Worm (Caenorhabditis elegans) whole organism, midembryonic: Measurements from ENCODE around the gene F43D2.7.

Experiments
- T22C8.4 ChIP-seq: fragments of 200-800 bp; sonication (Bioruptor generic); IDR thresholded peaks from 2 replicates; pipeline ENCODE4 v1.3.6; 2022; ENCODE audit warnings: missing genetic modification characterization, missing compliant biosample characterization
- cog-1 ChIP-seq: sonication (generic microtip); optimal IDR thresholded peaks from 2 replicates; lab custom pipeline; 2016; ENCODE audit warnings: missing genetic modification characterization, missing compliant biosample characterization
- flt-1 ChIP-seq: fragments of 200-800 bp; sonication (Bioruptor generic); IDR thresholded peaks from 2 replicates; pipeline ENCODE4 v1.3.6; 2022; ENCODE audit warnings: missing genetic modification characterization, missing compliant biosample characterization
- klf-2 ChIP-seq: fragments of 200-800 bp; sonication (Bioruptor generic); conservative IDR thresholded peaks from 2 replicates; pipeline ENCODE4 v1.3.6; 2022; ENCODE audit warnings: missing genetic modification reagents, missing genetic modification characterization, missing compliant biosample characterization
- med-1 ChIP-seq: sonication (generic microtip); optimal IDR thresholded peaks from 2 replicates; lab custom pipeline; 2017; ENCODE audit warnings: missing genetic modification characterization, mild to moderate bottlenecking, missing compliant biosample characterization, antibody characterized with exemption, missing genetic modification reagents; ENCODE audit not compliant: insufficient read depth
- ref-1 ChIP-seq: fragments of 200-800 bp; sonication (Bioruptor generic); conservative IDR thresholded peaks from 2 replicates; pipeline ENCODE4 v1.3.6; 2022; ENCODE audit warnings: missing genetic modification reagents, missing genetic modification characterization, missing compliant biosample characterization
- tab-1 ChIP-seq: fragments of 200-800 bp; sonication (Bioruptor generic); IDR thresholded peaks from 2 replicates; pipeline ENCODE4 v1.3.6; 2022; ENCODE audit warnings: missing genetic modification characterization, missing compliant biosample characterization
- ztf-23 ChIP-seq: fragments of 200-800 bp; sonication (Bioruptor generic); IDR thresholded peaks from 2 replicates; pipeline ENCODE4 v1.3.6; 2022; ENCODE audit warnings: missing genetic modification reagents, missing genetic modification characterization, missing compliant biosample characterization
- ztf-29 ChIP-seq: fragments of 200-800 bp; sonication (Bioruptor generic); IDR thresholded peaks from 2 replicates; pipeline ENCODE4 v1.3.6; 2022; ENCODE audit warnings: missing genetic modification reagents, missing genetic modification characterization, missing compliant biosample characterization

The F43D2.7 gene

DNA sequence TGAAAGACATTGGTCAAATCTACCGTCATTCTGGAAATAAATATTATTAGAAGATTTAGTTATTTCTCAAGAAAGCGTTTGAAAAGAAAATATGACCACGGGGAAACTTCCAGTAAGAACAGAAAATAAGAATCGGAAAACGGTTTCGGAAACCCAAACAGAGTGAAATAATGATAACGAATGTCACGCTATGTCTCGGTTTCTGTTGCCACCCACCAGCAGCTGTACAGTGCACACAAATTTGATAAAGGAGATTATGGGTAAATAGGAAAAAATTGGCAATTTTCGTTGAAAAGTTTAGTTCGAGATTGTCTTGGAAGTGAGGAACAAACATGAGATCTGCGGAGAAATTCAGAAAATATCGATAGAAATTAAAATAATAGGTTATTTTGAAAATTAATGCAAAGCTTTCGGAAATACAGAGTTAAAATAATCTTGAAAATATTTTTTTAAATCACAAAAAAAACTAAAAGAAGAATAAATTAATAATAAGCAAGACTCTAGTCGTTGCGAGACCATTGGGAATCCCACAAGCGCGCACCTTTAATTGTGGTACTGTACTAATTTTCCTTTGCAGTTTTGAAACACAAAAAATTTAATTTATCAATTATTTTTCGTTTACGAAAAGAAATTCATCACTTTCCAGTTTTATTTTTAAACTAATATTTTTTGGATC, 42.8 kb downstream of the F43D2.7 start, which contains the start of gene pes-9:
Gene pes-9 (minus strand): TSS at position 30 of the 676 bp plus-strand sequence.
- TF ChIP-seq ztf-29 (GFP tag; lab: Robert Waterston, UW): no peak
- TF ChIP-seq ztf-23 (GFP tag; lab: Robert Waterston, UW): no peak
- TF ChIP-seq T22C8.4 (GFP tag; lab: Robert Waterston, UW): no peak
- no peak for TF ChIP-seq med-1 (GFP tag; lab: Kevin White, UChicago)
- TF ChIP-seq tab-1 (GFP tag; lab: Robert Waterston, UW): no peak
- TF ChIP-seq ref-1 (GFP tag; lab: Robert Waterston, UW): no peak
- TF ChIP-seq klf-2 (GFP tag; lab: Robert Waterston, UW): no peak
- no peak for TF ChIP-seq flt-1 (GFP tag; lab: Robert Waterston, UW)
- no peak for TF ChIP-seq cog-1 (tag; lab: Kevin White, UChicago)

DNA sequence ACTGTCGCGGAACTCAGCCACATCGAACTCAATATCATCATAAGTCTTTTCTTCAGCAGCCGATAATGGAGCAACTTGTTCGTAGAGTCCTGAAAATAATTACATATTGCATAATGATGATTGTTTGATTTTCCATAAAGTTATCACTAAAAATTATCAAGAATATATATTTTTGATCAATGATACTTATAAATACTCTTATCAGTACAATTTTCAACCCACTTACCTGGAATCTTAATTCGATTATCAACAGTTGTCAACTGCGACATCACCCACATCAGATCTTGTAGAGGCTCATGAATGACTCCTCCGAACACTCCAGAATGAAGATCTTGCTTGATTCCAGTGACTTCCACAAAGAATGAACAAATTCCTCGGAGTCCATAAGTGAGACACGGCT, 44.0 kb downstream of the F43D2.7 start:
- TF ChIP-seq ztf-29 (GFP tag; lab: Robert Waterston, UW) (no peak), tab-1 (GFP tag; lab: Robert Waterston, UW) (no peak), med-1 (GFP tag; lab: Kevin White, UChicago) (no peak), ref-1 (GFP tag; lab: Robert Waterston, UW) (no peak), klf-2 (GFP tag; lab: Robert Waterston, UW) (no peak), ztf-23 (GFP tag; lab: Robert Waterston, UW) (no peak), T22C8.4 (GFP tag; lab: Robert Waterston, UW) (no peak), flt-1 (GFP tag; lab: Robert Waterston, UW) (no peak), cog-1 (tag; lab: Kevin White, UChicago) (no peak)

DNA sequence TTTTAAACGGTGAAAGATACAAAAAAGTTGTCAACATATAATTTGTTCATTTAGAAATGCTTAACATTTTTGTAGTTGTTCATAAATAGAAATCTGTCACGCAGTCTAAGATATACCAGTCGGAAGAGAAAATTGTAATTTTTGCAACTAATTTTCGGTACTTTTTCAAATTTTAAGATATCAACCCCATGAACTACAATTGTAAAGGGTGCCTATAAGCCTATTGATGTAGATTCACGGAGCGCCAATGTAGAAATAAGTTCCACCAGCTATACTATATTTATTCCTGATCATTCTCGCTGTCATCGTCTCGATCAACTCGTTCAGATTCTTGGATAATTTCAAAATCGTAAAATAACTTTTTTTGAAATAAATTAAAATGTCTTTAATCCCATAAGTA, 45.0 kb downstream of the F43D2.7 start:
- TF ChIP-seq cog-1 (tag; lab: Kevin White, UChicago) (no peak), ref-1 (GFP tag; lab: Robert Waterston, UW) (no peak), med-1 (GFP tag; lab: Kevin White, UChicago) (no peak), ztf-29 (GFP tag; lab: Robert Waterston, UW) (no peak), T22C8.4 (GFP tag; lab: Robert Waterston, UW) (no peak), klf-2 (GFP tag; lab: Robert Waterston, UW) (no peak), ztf-23 (GFP tag; lab: Robert Waterston, UW) (no peak), tab-1 (GFP tag; lab: Robert Waterston, UW) (no peak)

DNA sequence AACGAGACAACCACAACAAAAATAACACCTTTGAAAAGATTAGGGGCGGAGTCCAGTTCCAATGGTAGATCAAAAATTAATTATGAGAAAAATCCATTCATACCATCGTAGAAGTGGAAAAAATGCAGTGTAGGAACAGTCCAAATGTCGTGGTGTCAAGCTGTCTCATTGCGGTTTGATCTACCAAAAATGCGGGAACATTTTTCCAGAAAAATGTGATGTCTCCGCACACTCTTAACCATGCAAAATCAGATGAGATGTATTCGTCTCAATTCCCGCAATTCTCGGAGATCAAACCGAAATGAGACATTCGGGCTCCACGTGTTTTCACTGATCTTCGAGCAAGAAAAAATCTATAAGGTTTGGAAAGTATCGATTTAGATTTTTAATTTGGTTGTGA, 45.9 kb downstream of the F43D2.7 start:
- TF ChIP-seq med-1 (GFP tag; lab: Kevin White, UChicago) (no peak), ztf-29 (GFP tag; lab: Robert Waterston, UW) (no peak), cog-1 (tag; lab: Kevin White, UChicago) (no peak), flt-1 (GFP tag; lab: Robert Waterston, UW) (no peak), tab-1 (GFP tag; lab: Robert Waterston, UW) (no peak), ztf-23 (GFP tag; lab: Robert Waterston, UW) (no peak), klf-2 (GFP tag; lab: Robert Waterston, UW) (no peak), T22C8.4 (GFP tag; lab: Robert Waterston, UW) (no peak), ref-1 (GFP tag; lab: Robert Waterston, UW) (no peak)
